Worm (Caenorhabditis elegans) whole organism, late embryonic: ENCODE measurements around the gene Y50D4A.10.

ENCODE experiments used
- ama-1 ChIP-seq: fragments of 150-350 bp; optimal IDR thresholded peaks from 2 replicates; lab custom pipeline; 2014
- ceh-14 ChIP-seq: sonication (generic microtip); optimal IDR thresholded peaks from 2 replicates; lab custom pipeline; 2016; ENCODE audit warnings: missing genotype, missing genetic modification characterization, missing compliant biosample characterization
- ceh-24 ChIP-seq: sonication (generic microtip); optimal IDR thresholded peaks from 2 replicates; lab custom pipeline; 2016; ENCODE audit warnings: mild to moderate bottlenecking, missing genetic modification characterization, missing compliant biosample characterization
- ceh-48 ChIP-seq: sonication (generic microtip); optimal IDR thresholded peaks from 2 replicates; lab custom pipeline; 2016; ENCODE audit warnings: missing genetic modification characterization, inconsistent platforms, missing compliant biosample characterization
- eyg-1 ChIP-seq: sonication (generic microtip); optimal IDR thresholded peaks from 2 replicates; lab custom pipeline; 2016; ENCODE audit warnings: missing genotype, missing genetic modification characterization, missing compliant biosample characterization
- lim-6 ChIP-seq: sonication (generic microtip); optimal IDR thresholded peaks from 2 replicates; lab custom pipeline; 2016; ENCODE audit warnings: missing genetic modification characterization, missing compliant biosample characterization
- nhr-11 ChIP-seq: fragments of 150-350 bp; optimal IDR thresholded peaks from 2 replicates; lab custom pipeline; 2014; ENCODE audit warnings: missing biosample characterization, missing genetic modification characterization
- pat-9 ChIP-seq: fragments of 200-800 bp; sonication (Bioruptor generic); optimal IDR thresholded peaks from 2 replicates; lab custom pipeline; 2018; ENCODE audit warnings: mild to moderate bottlenecking, missing genetic modification characterization, moderate library complexity, missing compliant biosample characterization
- pha-4 ChIP-seq: fragments of 150-350 bp; optimal IDR thresholded peaks from 2 replicates; lab custom pipeline; 2018; ENCODE audit warnings: missing biosample characterization, missing genetic modification reagents, missing genetic modification characterization
- ref-2 ChIP-seq: sonication (generic microtip); optimal IDR thresholded peaks from 2 replicates; lab custom pipeline; 2016; ENCODE audit warnings: missing genetic modification characterization, missing compliant biosample characterization
- unc-42 ChIP-seq: sonication (generic microtip); optimal IDR thresholded peaks from 2 replicates; lab custom pipeline; 2016; ENCODE audit warnings: missing genotype, missing genetic modification characterization, missing compliant biosample characterization
- unc-86 ChIP-seq: sonication (generic microtip); optimal IDR thresholded peaks from 2 replicates; lab custom pipeline; 2016; ENCODE audit warnings: missing genetic modification characterization, missing compliant biosample characterization

DNA sequence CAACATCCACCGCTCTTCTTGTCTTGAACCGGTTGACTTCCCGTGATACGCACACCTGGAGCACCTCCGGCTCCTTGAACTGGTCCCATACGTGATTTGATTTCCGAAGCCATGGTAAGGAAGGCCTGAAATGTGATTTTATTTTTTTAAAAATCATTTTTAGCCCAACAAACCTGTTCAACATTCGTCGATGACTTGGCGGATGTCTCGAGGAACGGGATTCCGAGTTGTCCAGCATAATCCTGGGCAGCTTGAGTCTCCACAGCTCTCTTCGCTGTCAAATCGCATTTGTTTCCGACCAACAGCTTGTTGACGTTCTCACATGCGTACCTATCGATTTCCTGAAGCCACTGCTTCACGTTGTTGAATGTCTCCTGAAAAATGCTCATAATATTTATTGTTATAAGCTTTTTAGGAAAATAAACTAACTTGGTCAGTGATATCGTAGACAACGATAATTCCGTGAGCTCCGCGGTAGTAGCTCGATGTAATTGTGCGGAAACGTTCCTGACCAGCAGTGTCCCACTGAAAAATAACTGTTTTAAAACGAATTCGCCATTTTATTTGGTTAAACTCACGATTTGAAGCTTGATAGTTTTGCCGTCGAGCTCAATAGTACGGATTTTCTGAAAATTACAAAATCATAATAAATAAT is 42.8 kb upstream of the Y50D4A.10 start:
- TF ChIP-seq ceh-48 (tag; lab: Kevin White, UChicago) (no peak), nhr-11 (no peak), pha-4 (tag; lab: Kevin White, UChicago) (no peak), unc-42 (tag; lab: Kevin White, UChicago) (no peak), pat-9 (tag; lab: Kevin White, UChicago) (no peak), eyg-1 (tag; lab: Kevin White, UChicago) (no peak), ceh-14 (tag; lab: Kevin White, UChicago) (no peak), lim-6 (tag; lab: Kevin White, UChicago) (no peak), ceh-24 (no peak), ama-1 (no peak), unc-86 (tag; lab: Kevin White, UChicago) (no peak), ref-2 (tag; lab: Kevin White, UChicago) (no peak)
